Fruit fly (Drosophila melanogaster) whole organism, embryonic: Measurements from ENCODE around the gene CG12379.
A peak's percentile ranks its signal among the peaks of the same experiment; 100 is the strongest.

Experiments
- Asciz ChIP-seq: fragments of 200-800 bp; sonication (Bioruptor generic); optimal IDR thresholded peaks from 2 replicates; lab custom pipeline; 2017; ENCODE audit warnings: missing biosample characterization, mild to moderate bottlenecking, missing genetic modification characterization, missing genetic modification reagents
- BtbVII ChIP-seq: fragments of 200-800 bp; sonication (Bioruptor generic); optimal IDR thresholded peaks from 3 replicates; lab custom pipeline; 2017; ENCODE audit warnings: missing biosample characterization, mild to moderate bottlenecking, missing genetic modification characterization
- CG10267 ChIP-seq: fragments of 200-800 bp; sonication (Bioruptor generic); optimal IDR thresholded peaks from 2 replicates; lab custom pipeline; 2018; ENCODE audit warnings: missing biosample characterization, mild to moderate bottlenecking, missing genetic modification characterization, moderate library complexity
- CG10366 ChIP-seq: fragments of 200-800 bp; sonication (Bioruptor generic); IDR thresholded peaks from 2 replicates; pipeline ENCODE4 v1.3.6; 2022; ENCODE audit warnings: missing biosample characterization, missing genetic modification characterization
- CG10462 ChIP-seq: fragments of 200-800 bp; sonication (Bioruptor generic); optimal IDR thresholded peaks from 2 replicates; lab custom pipeline; 2016; ENCODE audit warnings: missing biosample characterization, missing genetic modification characterization
- CG11085 ChIP-seq: fragments of 200-800 bp; sonication (Bioruptor generic); IDR thresholded peaks from 2 replicates; pipeline ENCODE4 v1.3.6; 2022; ENCODE audit warnings: missing biosample characterization, missing genetic modification characterization
- CG11695 ChIP-seq: fragments of 200-800 bp; sonication (Bioruptor generic); IDR thresholded peaks from 3 replicates; pipeline ENCODE4 v1.3.6; 2022; ENCODE audit warnings: missing biosample characterization, missing genetic modification characterization
- CG12236 ChIP-seq: fragments of 200-800 bp; sonication (Bioruptor generic); optimal IDR thresholded peaks from 2 replicates; lab custom pipeline; 2016; ENCODE audit warnings: missing biosample characterization, missing genetic modification characterization
- CG12299 ChIP-seq: fragments of 200-800 bp; sonication (Bioruptor generic); optimal IDR thresholded peaks from 2 replicates; lab custom pipeline; 2018; ENCODE audit warnings: missing biosample characterization, mild to moderate bottlenecking, missing genetic modification characterization
- CG12769 ChIP-seq: fragments of 200-800 bp; sonication (Bioruptor generic); optimal IDR thresholded peaks from 2 replicates; lab custom pipeline; 2019; ENCODE audit warnings: missing biosample characterization, mild to moderate bottlenecking, missing genetic modification characterization, moderate library complexity
- CG13624 ChIP-seq: fragments of 200-800 bp; sonication (Bioruptor generic); optimal IDR thresholded peaks from 2 replicates; lab custom pipeline; 2016; ENCODE audit warnings: missing biosample characterization, missing genetic modification characterization
- CG14014 ChIP-seq: fragments of 200-800 bp; sonication (Bioruptor generic); IDR thresholded peaks from 2 replicates; pipeline ENCODE4 v1.3.6; 2022; ENCODE audit warnings: missing biosample characterization, missing genetic modification characterization
- CG14710 ChIP-seq: fragments of 200-800 bp; sonication (Bioruptor generic); optimal IDR thresholded peaks from 3 replicates; lab custom pipeline; 2019; ENCODE audit warnings: missing biosample characterization, mild to moderate bottlenecking, missing genetic modification characterization, moderate library complexity
- CG1602 ChIP-seq: fragments of 200-800 bp; sonication (Bioruptor generic); optimal IDR thresholded peaks from 3 replicates; lab custom pipeline; 2016; ENCODE audit warnings: missing biosample characterization, missing genetic modification characterization
- CG1647 ChIP-seq: fragments of 200-800 bp; sonication (Bioruptor generic); optimal IDR thresholded peaks from 3 replicates; lab custom pipeline; 2016; ENCODE audit warnings: missing biosample characterization, missing genetic modification characterization
- CG16813 ChIP-seq: fragments of 200-800 bp; sonication (Bioruptor generic); IDR thresholded peaks from 3 replicates; pipeline ENCODE4 v1.3.6; 2022; ENCODE audit warnings: missing biosample characterization, missing genetic modification characterization; ENCODE audit not compliant: partially characterized antibody
- CG17186 ChIP-seq: fragments of 200-800 bp; sonication (Bioruptor generic); optimal IDR thresholded peaks from 3 replicates; lab custom pipeline; 2017; ENCODE audit warnings: missing biosample characterization, missing genetic modification reagents, missing genetic modification characterization
- CG18764 ChIP-seq: fragments of 200-800 bp; sonication (Bioruptor generic); optimal IDR thresholded peaks from 3 replicates; lab custom pipeline; 2016; ENCODE audit warnings: missing biosample characterization, missing genetic modification characterization
- CG2129 ChIP-seq: fragments of 200-800 bp; sonication (Bioruptor generic); IDR thresholded peaks from 2 replicates; pipeline ENCODE4 v1.3.6; 2022; ENCODE audit warnings: missing biosample characterization, missing genetic modification characterization; ENCODE audit not compliant: partially characterized antibody
- CG32772 ChIP-seq: fragments of 200-800 bp; sonication (Bioruptor generic); IDR thresholded peaks from 2 replicates; pipeline ENCODE4 v1.3.6; 2022; ENCODE audit warnings: missing biosample characterization, missing genetic modification characterization
- CG34376 ChIP-seq: fragments of 200-800 bp; sonication (Bioruptor generic); optimal IDR thresholded peaks from 2 replicates; lab custom pipeline; 2018; ENCODE audit warnings: missing biosample characterization, mild to moderate bottlenecking, missing genetic modification characterization
- CG4730 ChIP-seq: fragments of 200-800 bp; sonication (Bioruptor generic); IDR thresholded peaks from 2 replicates; pipeline ENCODE4 v1.3.6; 2022; ENCODE audit warnings: missing biosample characterization, missing genetic modification characterization
- CG6791 ChIP-seq: fragments of 200-800 bp; sonication (Bioruptor generic); IDR thresholded peaks from 3 replicates; pipeline ENCODE4 v1.3.6; 2022; ENCODE audit warnings: missing biosample characterization, missing genetic modification characterization; ENCODE audit not compliant: partially characterized antibody
- CG7271 ChIP-seq: fragments of 200-800 bp; sonication (Bioruptor generic); optimal IDR thresholded peaks from 2 replicates; lab custom pipeline; 2018; ENCODE audit warnings: missing biosample characterization, mild to moderate bottlenecking, missing genetic modification characterization, moderate library complexity
- CG7786 ChIP-seq: fragments of 200-800 bp; sonication (Bioruptor generic); optimal IDR thresholded peaks from 2 replicates; lab custom pipeline; 2016; ENCODE audit warnings: missing biosample characterization, missing genetic modification characterization
- CG7987 ChIP-seq: fragments of 200-800 bp; sonication (Bioruptor generic); optimal IDR thresholded peaks from 2 replicates; lab custom pipeline; 2018; ENCODE audit warnings: missing biosample characterization, mild to moderate bottlenecking, missing genetic modification characterization, moderate library complexity
- CkIIα-i1 ChIP-seq: fragments of 200-800 bp; sonication (Bioruptor generic); IDR thresholded peaks from 2 replicates; pipeline ENCODE4 v1.3.6; 2022; ENCODE audit warnings: missing biosample characterization, missing genetic modification characterization
- D19B ChIP-seq: fragments of 200-800 bp; sonication (Bioruptor generic); optimal IDR thresholded peaks from 2 replicates; lab custom pipeline; 2017; ENCODE audit warnings: missing biosample characterization, mild to moderate bottlenecking, missing genetic modification characterization
- Dek ChIP-seq: fragments of 200-800 bp; sonication (Bioruptor generic); optimal IDR thresholded peaks from 3 replicates; lab custom pipeline; 2019; ENCODE audit warnings: missing biosample characterization, mild to moderate bottlenecking, missing genetic modification characterization, moderate library complexity
- Dp ChIP-seq: fragments of 200-800 bp; sonication (Bioruptor generic); optimal IDR thresholded peaks from 2 replicates; lab custom pipeline; 2018; ENCODE audit warnings: missing biosample characterization, mild to moderate bottlenecking, missing genetic modification characterization, moderate library complexity
- Neu2 ChIP-seq: fragments of 200-800 bp; sonication (Bioruptor generic); optimal IDR thresholded peaks from 3 replicates; lab custom pipeline; 2016; ENCODE audit warnings: missing biosample characterization, missing genetic modification characterization, borderline replicate concordance
- Ssrp ChIP-seq: fragments of 200-800 bp; sonication (Bioruptor generic); optimal IDR thresholded peaks from 2 replicates; lab custom pipeline; 2018; ENCODE audit warnings: missing biosample characterization, mild to moderate bottlenecking, missing genetic modification characterization, moderate library complexity
- Taf1 ChIP-seq: fragments of 200-800 bp; sonication (Bioruptor generic); IDR thresholded peaks from 2 replicates; pipeline ENCODE4 v1.3.6; 2022; ENCODE audit warnings: missing biosample characterization, missing genetic modification characterization
- Trl ChIP-seq, 3 experiments: fragments of >200 bp in 2 of 3; fragments of 200-800 bp in 1 of 3; sonication (Bioruptor generic) in 1 of 3; optimal IDR thresholded peaks; 2 replicates in 1 of 3; 3 replicates in 2 of 3; lab custom pipeline; 2016 to 2017; ENCODE audit warnings: missing biosample characterization in 1 of 3, missing genetic modification characterization in 1 of 3
- Vsx1 ChIP-seq: fragments of 200-800 bp; sonication (Bioruptor generic); optimal IDR thresholded peaks from 2 replicates; lab custom pipeline; 2017; ENCODE audit warnings: missing biosample characterization, mild to moderate bottlenecking, missing genetic modification characterization, missing genetic modification reagents
- al ChIP-seq: fragments of 200-800 bp; sonication (Bioruptor generic); IDR thresholded peaks from 2 replicates; pipeline ENCODE4 v1.3.6; 2022; ENCODE audit warnings: missing biosample characterization, missing genetic modification characterization
- amos ChIP-seq: fragments of 200-800 bp; sonication (Bioruptor generic); IDR thresholded peaks from 2 replicates; pipeline ENCODE4 v1.3.6; 2022; ENCODE audit warnings: missing biosample characterization, missing genetic modification characterization; ENCODE audit not compliant: partially characterized antibody
- dimm ChIP-seq: fragments of 200-800 bp; sonication (Bioruptor generic); IDR thresholded peaks from 2 replicates; pipeline ENCODE4 v1.3.6; 2022; ENCODE audit warnings: missing biosample characterization, missing genetic modification characterization
- eyg ChIP-seq: fragments of 200-800 bp; sonication (Bioruptor generic); optimal IDR thresholded peaks from 3 replicates; lab custom pipeline; 2016; ENCODE audit warnings: missing biosample characterization, missing genetic modification characterization
- grn ChIP-seq: fragments of 200-800 bp; sonication (Bioruptor generic); optimal IDR thresholded peaks from 3 replicates; lab custom pipeline; 2017; ENCODE audit warnings: missing biosample characterization, missing genetic modification characterization
- mirr ChIP-seq: fragments of 200-800 bp; sonication (Bioruptor generic); optimal IDR thresholded peaks from 3 replicates; lab custom pipeline; 2018; ENCODE audit warnings: missing biosample characterization, mild to moderate bottlenecking, missing genetic modification characterization
- pan ChIP-seq, 4 experiments: fragments of >200 bp in 3 of 4; fragments of 200-800 bp in 1 of 4; sonication (Bioruptor generic) in 1 of 4; optimal IDR thresholded peaks in 3 of 4; IDR thresholded peaks in 1 of 4; 2 replicates each; pipeline versions ENCODE4 v1.3.6 to Lab custom; 2017 to 2022; ENCODE audit warnings: missing biosample characterization in 2 of 4, missing genetic modification characterization in 2 of 4, mixed read lengths in 1 of 4
- pb ChIP-seq: fragments of 200-800 bp; sonication (Bioruptor generic); optimal IDR thresholded peaks from 3 replicates; lab custom pipeline; 2016; ENCODE audit warnings: missing biosample characterization, missing genetic modification characterization
- pfk ChIP-seq: fragments of 200-800 bp; sonication (Bioruptor generic); optimal IDR thresholded peaks from 2 replicates; lab custom pipeline; 2018; ENCODE audit warnings: missing biosample characterization, mild to moderate bottlenecking, missing genetic modification characterization, moderate library complexity
- sim ChIP-seq: fragments of 200-800 bp; sonication (Bioruptor generic); IDR thresholded peaks from 2 replicates; pipeline ENCODE4 v1.3.6; 2022; ENCODE audit warnings: missing biosample characterization, missing genetic modification characterization
- slbo ChIP-seq: fragments of 200-800 bp; sonication (Bioruptor generic); IDR thresholded peaks from 2 replicates; pipeline ENCODE4 v1.3.6; 2022; ENCODE audit warnings: missing biosample characterization, missing genetic modification characterization
- tap ChIP-seq: fragments of 200-800 bp; optimal IDR thresholded peaks from 3 replicates; lab custom pipeline; 2019; ENCODE audit warnings: missing biosample characterization, mild to moderate bottlenecking, missing genetic modification characterization, moderate library complexity
- tgo ChIP-seq: fragments of 200-800 bp; sonication (Bioruptor generic); IDR thresholded peaks from 3 replicates; pipeline ENCODE4 v1.3.6; 2022; ENCODE audit warnings: missing biosample characterization, missing genetic modification characterization
- tio ChIP-seq: fragments of 200-800 bp; sonication (Bioruptor generic); optimal IDR thresholded peaks from 2 replicates; lab custom pipeline; 2017; ENCODE audit warnings: missing biosample characterization, missing genetic modification characterization, inconsistent platforms
- trh ChIP-seq: fragments of 200-800 bp; sonication (Bioruptor generic); optimal IDR thresholded peaks from 2 replicates; lab custom pipeline; 2016; ENCODE audit warnings: missing biosample characterization, missing genetic modification characterization
- zfh1 ChIP-seq: fragments of 200-800 bp; sonication (Bioruptor generic); IDR thresholded peaks from 3 replicates; pipeline ENCODE4 v1.3.6; 2022; ENCODE audit warnings: missing biosample characterization, missing genetic modification characterization

CG12379 gene

DNA sequence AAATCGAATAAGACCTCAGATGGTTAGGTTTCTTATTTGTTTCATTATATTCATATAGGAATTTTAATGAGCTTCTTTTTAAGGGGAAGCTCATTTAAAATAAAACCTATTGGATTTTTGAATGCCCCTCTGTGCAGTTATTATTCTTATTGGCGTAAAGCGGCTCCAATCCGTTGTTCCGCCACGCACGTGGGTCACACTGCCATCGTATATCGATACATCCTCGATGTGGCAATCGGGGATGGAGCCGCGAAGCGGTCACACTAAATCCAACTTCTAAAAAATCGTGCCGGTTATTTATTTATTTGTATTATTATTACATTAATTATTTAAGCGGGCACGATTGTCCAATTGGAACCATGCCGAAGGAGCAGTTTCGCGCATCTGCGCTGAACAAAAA, 28.9 kb upstream of the CG12379 start, which contains the start of gene Polr3A (continued):
- TF ChIP-seq CG7987 (GFP tag; lab: Kevin White, UChicago) (no peak), tap (no peak), CG12236 (GFP tag; lab: Kevin White, UChicago) (no peak), Vsx1 (GFP tag; lab: Kevin White, UChicago) (no peak), CG7786 (GFP tag; lab: Kevin White, UChicago) (no peak), mirr (GFP tag; lab: Kevin White, UChicago) (no peak), eyg (GFP tag; lab: Kevin White, UChicago) (no peak), Asciz (GFP tag; lab: Kevin White, UChicago) (no peak), CG17186 (GFP tag; lab: Kevin White, UChicago) (peak; percentile 74), trh (GFP tag; lab: Kevin White, UChicago) (no peak), tgo (no peak), CG11085 (GFP tag; lab: Robert Waterston, UW) (no peak), CkIIα-i1 (GFP tag; lab: Robert Waterston, UW) (no peak), Dek (tag; lab: Kevin White, UChicago) (no peak), zfh1 (GFP tag; lab: Robert Waterston, UW) (no peak), pb (GFP tag; lab: Kevin White, UChicago) (no peak), CG1602 (GFP tag; lab: Kevin White, UChicago) (no peak), Taf1 (GFP tag; lab: Robert Waterston, UW) (no peak), CG16813 (GFP tag; lab: Robert Waterston, UW) (peak; percentile 63), CG10462 (GFP tag; lab: Kevin White, UChicago) (no peak), amos (GFP tag; lab: Robert Waterston, UW) (peak; percentile 71), CG11695 (GFP tag; lab: Robert Waterston, UW) (no peak), CG34376 (no peak), pfk (peak; percentile 82), CG14710 (peak; percentile 88), dimm (GFP tag; lab: Robert Waterston, UW) (no peak), CG10366 (GFP tag; lab: Robert Waterston, UW) (no peak), CG32772 (GFP tag; lab: Robert Waterston, UW) (no peak), CG6791 (GFP tag; lab: Robert Waterston, UW) (peak; percentile 73; the same call in 2 of the 3 replicates), Neu2 (no peak), CG7271 (no peak), CG18764 (GFP tag; lab: Kevin White, UChicago) (no peak), sim (GFP tag; lab: Robert Waterston, UW) (no peak), CG4730 (GFP tag; lab: Robert Waterston, UW) (no peak), pan (optimal IDR thresholded peaks at IDR 0.05; lab: Kevin White, UChicago) (no peak), pan (GFP tag; optimal IDR thresholded peaks at IDR 0.05 in 1 of 2, IDR thresholded peaks at IDR 0.05 in 1 of 2) (no peak), CG14014 (GFP tag; lab: Robert Waterston, UW) (no peak), CG13624 (GFP tag; lab: Kevin White, UChicago) (no peak), al (no peak), tio (no peak), Dp (peak; percentile 65), Ssrp (tag; lab: Kevin White, UChicago) (no peak), CG12299 (tag; lab: Kevin White, UChicago) (no peak), grn (GFP tag; lab: Kevin White, UChicago) (no peak), BtbVII (GFP tag; lab: Kevin White, UChicago) (no peak), CG10267 (tag; lab: Kevin White, UChicago) (peak; percentile 5), CG2129 (GFP tag; lab: Robert Waterston, UW) (no peak), slbo (GFP tag; lab: Robert Waterston, UW) (no peak), CG12769 (tag; lab: Kevin White, UChicago) (no peak), Trl (optimal IDR thresholded peaks at IDR 0.05; lab: Kevin White, UChicago) (no peak), Trl (GFP tag; optimal IDR thresholded peaks at IDR 0.05; lab: Kevin White, UChicago) (no peak), D19B (no peak), CG1647 (GFP tag; lab: Kevin White, UChicago) (no peak)
